Fruit fly (Drosophila melanogaster): Measurements from ENCODE around the gene CG13392.

Gene CG13392

DNA sequence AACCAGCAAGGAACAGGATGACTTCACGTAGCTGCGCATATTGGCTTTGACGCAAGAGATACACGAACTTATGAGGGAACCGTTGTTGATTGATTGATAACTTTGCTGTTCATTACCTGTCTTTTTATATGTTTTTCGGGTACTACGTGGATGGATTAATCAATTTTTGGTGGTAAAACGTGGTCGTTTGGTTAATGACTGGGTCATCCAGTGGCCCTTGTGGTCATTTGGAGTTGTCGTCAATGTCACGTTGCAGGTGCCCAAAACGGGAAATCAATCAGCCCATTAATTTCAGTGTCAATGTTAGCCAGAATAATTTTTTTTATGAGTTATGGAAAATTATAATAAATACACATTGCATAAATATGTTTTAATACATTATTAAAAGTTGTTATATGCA, 6.6 kb upstream of the CG13392 start, which contains the start of gene CG42819:
Gene CG42819 (minus strand): TSS at position 101 of the 400 bp plus-strand sequence.
- TF ChIP-seq CTCF (optimal IDR thresholded peaks at IDR 0.05): no peak
- no peak for TF ChIP-seq CG8478 (optimal IDR thresholded peaks at IDR 0.05)

- TF ChIP-seq CTCF (optimal IDR thresholded peaks at IDR 0.05): no peak
- no peak for TF ChIP-seq CG8478 (optimal IDR thresholded peaks at IDR 0.05)
These were observed 3.2 kb upstream of the CG13392 start for dm6 chr2L:8385849-8386248.

- TF ChIP-seq CG8478 (optimal IDR thresholded peaks at IDR 0.05): no peak
- no peak for TF ChIP-seq CTCF (optimal IDR thresholded peaks at IDR 0.05)
These were observed 2.4 kb upstream of the CG13392 start for dm6 chr2L:8384985-8385519.

- no peak for TF ChIP-seq CTCF (optimal IDR thresholded peaks at IDR 0.05)
- TF ChIP-seq CG8478 (optimal IDR thresholded peaks at IDR 0.05): no peak
These were observed 1.5 kb upstream of the CG13392 start, which contains the start of the genes Dad1 and CG13384 for dm6 chr2L:8384108-8384601. Dad1 (minus strand) TSS chr2L:8384137. CG13384 (plus strand) TSS chr2L:8384455.

dm6 chr2L:8381508-8382036, 1.0 kb downstream of the CG13392 start, which contains the start of gene AlaRS:
AlaRS (minus strand) TSS chr2L:8381764.
- no peak for TF ChIP-seq CTCF (optimal IDR thresholded peaks at IDR 0.05)
- no peak for TF ChIP-seq CG8478 (optimal IDR thresholded peaks at IDR 0.05)

DNA sequence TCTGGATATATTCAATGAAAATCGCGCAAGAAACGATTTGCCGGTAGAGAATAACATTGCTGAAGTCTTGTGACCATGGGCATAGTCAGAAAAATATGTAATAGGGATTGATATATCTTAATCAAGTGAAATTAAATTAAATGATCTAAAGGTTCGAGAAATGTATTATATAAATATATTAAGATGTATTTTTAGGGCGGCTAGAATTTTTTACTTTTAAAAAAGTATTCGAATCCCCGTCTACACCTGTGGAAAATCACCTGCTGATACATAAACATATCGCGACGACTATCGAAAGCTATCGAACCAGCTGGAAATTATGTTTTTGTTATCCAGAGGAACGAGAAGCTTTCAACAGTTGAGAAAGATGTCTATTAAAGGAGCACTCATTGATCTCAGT, 5.9 kb downstream of the CG13392 start, which contains the start of the genes CG13390 and CG17294:
Gene CG13390 (minus strand): TSS at position 81 of the 400 bp plus-strand sequence.
Gene CG17294 (plus strand): TSS at position 319 of the 400 bp plus-strand sequence.
- TF ChIP-seq CTCF (optimal IDR thresholded peaks at IDR 0.05): no peak
- no peak for TF ChIP-seq CG8478 (optimal IDR thresholded peaks at IDR 0.05)

dm6 chr2L:8374235-8374634, 8.4 kb downstream of the CG13392 start, which contains the start of gene Wdr82:
Wdr82 (plus strand) TSS chr2L:8374461.
- TF ChIP-seq CG8478 (optimal IDR thresholded peaks at IDR 0.05): no peak

- TF ChIP-seq CTCF (optimal IDR thresholded peaks at IDR 0.05) (no peak), CG8478 (optimal IDR thresholded peaks at IDR 0.05) (no peak)
These were observed 10.4 kb downstream of the CG13392 start for dm6 chr2L:8372248-8372647.

DNA sequence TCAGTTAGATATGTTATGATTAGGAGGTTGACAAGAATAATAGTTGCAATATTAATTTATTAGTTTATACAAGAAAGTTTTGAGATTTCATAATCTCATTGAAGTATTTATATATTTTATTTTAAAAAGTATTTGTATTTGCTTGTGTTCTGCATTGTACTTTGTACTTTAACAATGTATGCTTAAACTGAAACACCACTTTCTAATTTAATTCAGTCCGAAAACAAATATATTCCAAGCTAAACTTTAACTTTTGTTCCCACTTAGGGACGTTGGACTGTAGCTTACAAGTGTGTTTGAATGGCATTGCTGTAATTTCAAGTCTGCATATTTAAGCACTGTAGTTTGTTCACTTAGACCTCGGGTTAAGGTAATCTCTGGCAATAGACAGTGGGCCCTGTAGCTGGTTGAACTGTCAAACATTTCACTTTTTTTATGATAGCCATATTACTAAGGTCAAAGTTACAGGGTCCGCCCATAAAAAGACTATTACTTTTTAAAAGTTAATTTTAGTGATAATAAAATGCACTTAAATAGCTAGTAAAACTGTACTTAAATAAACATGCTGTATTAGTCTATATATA, 11.2 kb downstream of the CG13392 start:
- no peak for TF ChIP-seq CG8478 (optimal IDR thresholded peaks at IDR 0.05)
- no peak for TF ChIP-seq CTCF (optimal IDR thresholded peaks at IDR 0.05)

- TF ChIP-seq CG8478 (optimal IDR thresholded peaks at IDR 0.05): no peak
- TF ChIP-seq CTCF (optimal IDR thresholded peaks at IDR 0.05): no peak
These were observed 12.0 kb downstream of the CG13392 start, which contains the start of gene CG17292 for dm6 chr2L:8370364-8371326. CG17292 (plus strand) TSS chr2L:8370454.

DNA sequence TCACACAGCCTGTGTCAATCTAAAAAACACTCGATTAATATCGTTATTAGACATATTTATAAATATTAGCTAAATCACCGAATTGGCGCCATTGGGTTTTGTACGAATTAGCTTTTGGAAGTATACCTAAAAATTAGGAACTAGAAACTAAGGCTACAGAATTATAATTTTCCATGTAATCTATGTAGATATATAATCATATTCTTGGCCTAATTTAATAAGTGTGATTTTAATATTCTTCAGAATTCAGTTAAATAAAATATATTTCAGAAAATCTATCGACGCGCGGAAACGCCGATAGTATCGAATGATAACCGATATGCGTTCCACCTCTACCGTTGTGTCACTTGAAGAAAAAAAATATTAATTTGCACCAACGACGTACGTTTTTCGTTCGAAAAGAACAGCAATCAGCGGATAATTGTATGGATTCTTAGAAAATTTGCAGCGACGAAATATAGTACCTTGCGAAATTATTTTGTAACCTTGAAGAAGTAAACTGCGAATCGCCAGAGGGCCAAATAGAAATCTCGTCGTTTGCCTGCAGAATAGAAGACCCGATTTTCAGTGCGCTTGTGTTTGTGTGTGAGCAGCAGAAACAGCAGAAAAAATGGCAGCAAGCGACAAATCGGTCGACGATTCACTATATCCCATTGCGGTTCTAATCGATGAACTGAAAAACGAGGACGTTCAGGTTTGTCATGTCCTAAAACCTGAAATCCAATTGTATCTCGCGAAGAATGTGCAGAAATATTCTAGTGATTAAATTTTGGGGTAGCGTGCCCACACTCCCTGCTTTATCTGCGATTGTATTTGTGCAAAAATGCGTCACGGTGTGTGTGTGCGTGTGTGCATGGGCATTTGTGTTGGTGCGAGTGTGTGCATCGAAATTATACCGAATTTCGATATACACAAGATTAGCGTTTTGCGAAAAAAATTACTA, 16.6 kb downstream of the CG13392 start, which contains the start of gene Pp2A-29B:
Gene Pp2A-29B (plus strand): TSS at position 338 of the 943 bp plus-strand sequence.
- no peak for TF ChIP-seq CG8478 (optimal IDR thresholded peaks at IDR 0.05)
- no peak for TF ChIP-seq CTCF (optimal IDR thresholded peaks at IDR 0.05)

DNA sequence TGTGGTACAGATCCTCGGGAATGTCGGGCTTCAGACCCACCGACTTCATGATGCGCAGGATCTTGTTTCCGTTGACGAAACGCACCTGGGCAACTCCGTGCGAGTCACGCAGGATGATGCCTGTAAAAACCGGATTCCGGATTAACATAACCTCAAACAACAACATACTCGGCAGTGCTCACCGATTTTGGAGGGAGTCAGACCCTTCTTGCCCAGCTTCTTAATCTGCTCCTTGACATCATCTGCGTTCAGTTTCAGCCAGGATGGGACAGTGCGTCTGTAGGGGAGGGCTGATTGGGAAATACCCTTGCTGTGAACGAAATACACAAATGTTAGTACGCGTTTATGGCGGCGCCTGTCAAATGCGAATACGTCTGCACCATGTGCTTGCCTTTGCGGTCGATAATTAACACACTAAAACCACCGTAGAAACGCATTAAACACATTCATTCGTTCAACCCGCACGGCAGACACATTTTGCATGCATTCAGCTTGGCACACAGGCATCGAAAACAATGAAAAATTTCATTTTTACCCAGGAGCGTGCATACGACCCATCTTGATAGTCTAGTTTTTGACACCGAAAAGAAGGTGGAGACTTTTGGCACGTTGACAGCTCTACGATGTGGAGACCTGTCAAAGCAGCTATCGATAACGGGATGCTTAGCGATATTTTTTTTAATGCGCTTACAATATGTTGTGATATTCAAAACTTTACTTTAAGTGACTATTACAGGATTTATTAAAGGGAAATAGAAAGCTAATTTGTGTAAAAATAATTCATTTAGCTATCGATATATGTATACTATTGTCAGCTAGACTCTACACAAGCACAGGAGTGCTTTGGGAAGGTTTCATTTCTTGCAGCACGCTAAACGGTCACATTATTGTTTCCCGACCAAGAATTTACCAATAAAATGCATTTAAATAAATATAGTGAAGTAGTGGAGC, 18.3 kb downstream of the CG13392 start, which contains the start of the genes RpS13 and CSN8:
Gene RpS13 (minus strand): TSS at position 657 of the 951 bp plus-strand sequence.
Gene CSN8 (plus strand): TSS at position 850 of the 951 bp plus-strand sequence.
- TF ChIP-seq CTCF (optimal IDR thresholded peaks at IDR 0.05) (no peak), CG8478 (optimal IDR thresholded peaks at IDR 0.05) (no peak)

All from S2 (cell line).